Worm (Caenorhabditis elegans): ENCODE data around the gene T21C9.13.

Gene T21C9.13

ce11 chrV:10589774-10590528, 7.1 kb upstream of the T21C9.13 start, which contains the start of gene ttr-23:
ttr-23 (minus strand) TSS chrV:10589860.
- peak; percentile 66 for TF ChIP-seq nhr-85 (tag)
- TF ChIP-seq lin-35 (GFP tag; optimal IDR thresholded peaks at IDR 0.05): peak in 1 of 2 experiments; percentile 43
- TF ChIP-seq nhr-77 (tag; optimal IDR thresholded peaks at IDR 0.05): no peak
- peak; percentile 62 for TF ChIP-seq nhr-71 (tag; optimal IDR thresholded peaks at IDR 0.05)
- TF ChIP-seq rnt-1 (tag; optimal IDR thresholded peaks at IDR 0.05): no peak
- no peak for TF ChIP-seq blmp-1 (tag; optimal IDR thresholded peaks at IDR 0.05)
- no peak for TF ChIP-seq nhr-12 (tag; optimal IDR thresholded peaks at IDR 0.05)
- no peak for TF ChIP-seq xbp-1 (tag; optimal IDR thresholded peaks at IDR 0.05)
- no peak for TF ChIP-seq fkh-8 (tag; optimal IDR thresholded peaks at IDR 0.05)
- TF ChIP-seq efl-1 (optimal IDR thresholded peaks at IDR 0.05): no peak
- peak in 1 of 2 experiments; percentile 36 for TF ChIP-seq efl-1 (GFP tag; optimal IDR thresholded peaks at IDR 0.05 in 1 of 2)
- TF ChIP-seq tlp-1 (tag; optimal IDR thresholded peaks at IDR 0.05): peak; percentile 24
- TF ChIP-seq lin-15B (tag; optimal IDR thresholded peaks at IDR 0.05): no peak
- no peak for TF ChIP-seq pqm-1 (tag; optimal IDR thresholded peaks at IDR 0.05)
- peak; percentile 32 for TF ChIP-seq nhr-20 (tag; optimal IDR thresholded peaks at IDR 0.05)
- no peak for TF ChIP-seq lin-39 (tag; optimal IDR thresholded peaks at IDR 0.05)
- peak; percentile 83 for TF ChIP-seq elt-2 (tag; optimal IDR thresholded peaks at IDR 0.05)

- TF ChIP-seq ama-1 (optimal IDR thresholded peaks at IDR 0.05): no peak
- TF ChIP-seq unc-30 (tag; optimal IDR thresholded peaks at IDR 0.05): no peak
- no peak for TF ChIP-seq efl-1 (optimal IDR thresholded peaks at IDR 0.05)
- no peak for TF ChIP-seq efl-1 (GFP tag; optimal IDR thresholded peaks at IDR 0.05 in 1 of 2)
- no peak for TF ChIP-seq F16B12.6 (tag; optimal IDR thresholded peaks at IDR 0.05)
- no peak for TF ChIP-seq fkh-8 (tag; optimal IDR thresholded peaks at IDR 0.05)
- TF ChIP-seq lin-35 (GFP tag; optimal IDR thresholded peaks at IDR 0.05): no peak
- TF ChIP-seq mab-9 (GFP tag; IDR thresholded peaks at IDR 0.05): no peak
- no peak for TF ChIP-seq pag-3 (tag; optimal IDR thresholded peaks at IDR 0.05; ENCODE audit: borderline replicate concordance, insufficient read depth)
- TF ChIP-seq unc-62 (GFP tag; optimal IDR thresholded peaks at IDR 0.05): no peak
- TF ChIP-seq efl-3 (GFP tag; optimal IDR thresholded peaks at IDR 0.05): no peak
- TF ChIP-seq hpl-2 (GFP tag; optimal IDR thresholded peaks at IDR 0.05): no peak
- no peak for TF ChIP-seq nhr-12 (tag; optimal IDR thresholded peaks at IDR 0.05)
- no peak for TF ChIP-seq nhr-11 (tag; optimal IDR thresholded peaks at IDR 0.05)
- no peak for TF ChIP-seq lin-13 (GFP tag; optimal IDR thresholded peaks at IDR 0.05)
- no peak for TF ChIP-seq sox-4 (tag; optimal IDR thresholded peaks at IDR 0.05)
- TF ChIP-seq nhr-19 (GFP tag; conservative IDR thresholded peaks at IDR 0.05): no peak
- no peak for TF ChIP-seq nhr-76 (tag; optimal IDR thresholded peaks at IDR 0.05)
- TF ChIP-seq nhr-77 (tag; optimal IDR thresholded peaks at IDR 0.05): no peak
Measured at ce11 chrV:10592479-10592878, 4.6 kb upstream of the T21C9.13 start, which contains the start of gene T21C9.9. T21C9.9 (minus strand) TSS chrV:10592579.

- TF ChIP-seq nhr-71 (tag; optimal IDR thresholded peaks at IDR 0.05) (no peak), efl-1 (optimal IDR thresholded peaks at IDR 0.05) (no peak), efl-1 (GFP tag; optimal IDR thresholded peaks at IDR 0.05 in 1 of 2) (no peak), nhr-47 (tag; optimal IDR thresholded peaks at IDR 0.05) (no peak), hlh-4 (tag; optimal IDR thresholded peaks at IDR 0.05) (no peak), nhr-85 (tag) (no peak), mep-1 (tag; optimal IDR thresholded peaks at IDR 0.05) (no peak), hlh-17 (GFP tag; optimal IDR thresholded peaks at IDR 0.05; ENCODE audit: borderline replicate concordance) (no peak), egl-13 (tag; optimal IDR thresholded peaks at IDR 0.05) (no peak), ceh-90 (tag; optimal IDR thresholded peaks at IDR 0.05) (no peak), vab-15 (tag; optimal IDR thresholded peaks at IDR 0.05) (no peak), zag-1 (tag; optimal IDR thresholded peaks at IDR 0.05) (no peak), lin-39 (tag; optimal IDR thresholded peaks at IDR 0.05) (no peak), unc-30 (tag; optimal IDR thresholded peaks at IDR 0.05) (no peak), unc-130 (tag; optimal IDR thresholded peaks at IDR 0.05) (no peak), mdl-1 (tag; optimal IDR thresholded peaks at IDR 0.05) (no peak), unc-98 (GFP tag; IDR thresholded peaks at IDR 0.05) (no peak)
Measured at ce11 chrV:10594810-10595209, 2.3 kb upstream of the T21C9.13 start, which contains the start of gene T21C9.11. T21C9.11 (minus strand) TSS chrV:10594910.
